Fruit fly (Drosophila melanogaster) whole organism, embryonic: Measurements from ENCODE around the gene Sec24CD.

ENCODE experiments used
- ATbp ChIP-seq: fragments of 200-800 bp; sonication (Bioruptor generic); optimal IDR thresholded peaks from 2 replicates; lab custom pipeline; 2017; ENCODE audit warnings: missing biosample characterization, mild to moderate bottlenecking, missing genetic modification characterization, missing genetic modification reagents
- CG10209 ChIP-seq: fragments of 200-800 bp; sonication (Bioruptor generic); optimal IDR thresholded peaks from 3 replicates; lab custom pipeline; 2017; ENCODE audit warnings: missing biosample characterization, mild to moderate bottlenecking, missing genetic modification characterization, missing genetic modification reagents
- CG10543 ChIP-seq: fragments of 200-800 bp; sonication (Bioruptor generic); optimal IDR thresholded peaks from 3 replicates; lab custom pipeline; 2017; ENCODE audit warnings: missing biosample characterization, mild to moderate bottlenecking, missing genetic modification characterization, moderate library complexity
- CG11247 ChIP-seq: fragments of 200-800 bp; sonication (Bioruptor generic); IDR thresholded peaks from 2 replicates; pipeline ENCODE4 v1.3.6; 2022; ENCODE audit warnings: missing biosample characterization, missing genetic modification characterization
- CG12236 ChIP-seq: fragments of 200-800 bp; sonication (Bioruptor generic); optimal IDR thresholded peaks from 2 replicates; lab custom pipeline; 2016; ENCODE audit warnings: missing biosample characterization, missing genetic modification characterization
- CG12299 ChIP-seq: fragments of 200-800 bp; sonication (Bioruptor generic); optimal IDR thresholded peaks from 2 replicates; lab custom pipeline; 2018; ENCODE audit warnings: missing biosample characterization, mild to moderate bottlenecking, missing genetic modification characterization
- CG13624 ChIP-seq: fragments of 200-800 bp; sonication (Bioruptor generic); optimal IDR thresholded peaks from 2 replicates; lab custom pipeline; 2016; ENCODE audit warnings: missing biosample characterization, missing genetic modification characterization
- CG14050 ChIP-seq: fragments of 200-800 bp; sonication (Bioruptor generic); IDR thresholded peaks from 3 replicates; pipeline ENCODE4 v1.3.6; 2022; ENCODE audit warnings: missing biosample characterization, missing genetic modification characterization
- CG15696 ChIP-seq: fragments of 200-800 bp; sonication (Bioruptor generic); optimal IDR thresholded peaks from 2 replicates; lab custom pipeline; 2019; ENCODE audit warnings: missing biosample characterization, mild to moderate bottlenecking, missing genetic modification characterization, moderate library complexity
- CG16779 ChIP-seq: fragments of 200-800 bp; sonication (Bioruptor generic); IDR thresholded peaks from 2 replicates; pipeline ENCODE4 v1.3.6; 2022; ENCODE audit warnings: missing biosample characterization, missing genetic modification characterization
- CG16815 ChIP-seq: fragments of 200-800 bp; sonication (Bioruptor generic); optimal IDR thresholded peaks from 3 replicates; lab custom pipeline; 2017; ENCODE audit warnings: missing biosample characterization, mild to moderate bottlenecking, missing genetic modification characterization
- CG17186 ChIP-seq: fragments of 200-800 bp; sonication (Bioruptor generic); optimal IDR thresholded peaks from 3 replicates; lab custom pipeline; 2017; ENCODE audit warnings: missing biosample characterization, missing genetic modification reagents, missing genetic modification characterization
- CG17359 ChIP-seq: fragments of 200-800 bp; sonication (Bioruptor generic); optimal IDR thresholded peaks from 3 replicates; lab custom pipeline; 2018; ENCODE audit warnings: missing biosample characterization, mild to moderate bottlenecking, missing genetic modification characterization, moderate library complexity
- CG18619 ChIP-seq: fragments of 200-800 bp; sonication (Bioruptor generic); optimal IDR thresholded peaks from 3 replicates; lab custom pipeline; 2017; ENCODE audit warnings: missing biosample characterization, mild to moderate bottlenecking, missing genetic modification characterization
- CG2678 ChIP-seq: fragments of 200-800 bp; sonication (Bioruptor generic); optimal IDR thresholded peaks from 3 replicates; lab custom pipeline; 2019; ENCODE audit warnings: missing biosample characterization, mild to moderate bottlenecking, missing genetic modification characterization, moderate library complexity
- CG3407 ChIP-seq: fragments of 200-800 bp; sonication (Bioruptor generic); optimal IDR thresholded peaks from 2 replicates; lab custom pipeline; 2018; ENCODE audit warnings: missing biosample characterization, mild to moderate bottlenecking, missing genetic modification characterization
- CG42726 ChIP-seq: fragments of 200-800 bp; sonication (Bioruptor generic); IDR thresholded peaks from 2 replicates; pipeline ENCODE4 v1.3.6; 2022; ENCODE audit warnings: missing biosample characterization, missing genetic modification characterization; ENCODE audit not compliant: partially characterized antibody
- CG4617 ChIP-seq: fragments of 200-800 bp; sonication (Bioruptor generic); optimal IDR thresholded peaks from 3 replicates; lab custom pipeline; 2016; ENCODE audit warnings: missing biosample characterization, missing genetic modification characterization, borderline replicate concordance
- CG4854 ChIP-seq: fragments of 200-800 bp; sonication (Bioruptor generic); optimal IDR thresholded peaks from 2 replicates; lab custom pipeline; 2016; ENCODE audit warnings: missing biosample characterization, missing genetic modification characterization, inconsistent platforms
- CG6175 ChIP-seq: fragments of 200-800 bp; sonication (Bioruptor generic); IDR thresholded peaks from 3 replicates; pipeline ENCODE4 v1.3.6; 2022; ENCODE audit warnings: missing biosample characterization, missing genetic modification characterization
- CG7928 ChIP-seq: fragments of 200-800 bp; sonication (Bioruptor generic); optimal IDR thresholded peaks from 2 replicates; lab custom pipeline; 2017; ENCODE audit warnings: missing biosample characterization, mild to moderate bottlenecking, missing genetic modification characterization
- CG9609 ChIP-seq: fragments of 200-800 bp; sonication (Bioruptor generic); optimal IDR thresholded peaks from 3 replicates; lab custom pipeline; 2016; ENCODE audit warnings: missing biosample characterization, missing genetic modification characterization
- Doc3 ChIP-seq: fragments of 200-800 bp; sonication (Bioruptor generic); IDR thresholded peaks from 3 replicates; pipeline ENCODE4 v1.3.6; 2022; ENCODE audit warnings: missing biosample characterization, missing genetic modification characterization; ENCODE audit not compliant: partially characterized antibody
- Gsc ChIP-seq: fragments of 200-800 bp; sonication (Bioruptor generic); IDR thresholded peaks from 2 replicates; pipeline ENCODE4 v1.3.6; 2022; ENCODE audit warnings: missing biosample characterization, missing genetic modification characterization
- Hr78 ChIP-seq, 2 experiments: fragments of 200-800 bp in 1 of 2; fragments of >200 bp in 1 of 2; sonication (Bioruptor generic) in 1 of 2; optimal IDR thresholded peaks; 2 replicates each; lab custom pipeline; 2017 to 2019; ENCODE audit warnings: missing biosample characterization in 2 of 2, missing genetic modification characterization in 2 of 2, mild to moderate bottlenecking in 1 of 2, moderate library complexity in 1 of 2
- Kr ChIP-seq: fragments of 200-800 bp; sonication (Bioruptor generic); optimal IDR thresholded peaks from 2 replicates; lab custom pipeline; 2017; ENCODE audit warnings: missing biosample characterization, mild to moderate bottlenecking, missing genetic modification characterization
- Lpt ChIP-seq: fragments of >200 bp; optimal IDR thresholded peaks from 2 replicates; lab custom pipeline; 2018; ENCODE audit warnings: missing biosample characterization, missing genetic modification characterization
- Scr ChIP-seq: fragments of 200-800 bp; sonication (Bioruptor generic); IDR thresholded peaks from 2 replicates; pipeline ENCODE4 v1.3.6; 2022; ENCODE audit warnings: missing biosample characterization, missing genetic modification characterization; ENCODE audit not compliant: partially characterized antibody
- Side ChIP-seq: fragments of 200-800 bp; sonication (Bioruptor generic); optimal IDR thresholded peaks from 2 replicates; lab custom pipeline; 2016; ENCODE audit warnings: missing biosample characterization, missing genetic modification characterization
- Usf ChIP-seq: fragments of 200-800 bp; sonication (Bioruptor generic); optimal IDR thresholded peaks from 2 replicates; lab custom pipeline; 2017; ENCODE audit warnings: missing genotype, missing biosample characterization, missing genetic modification characterization
- Xbp1 ChIP-seq: fragments of 200-800 bp; sonication (Bioruptor generic); optimal IDR thresholded peaks from 3 replicates; lab custom pipeline; 2016; ENCODE audit warnings: missing biosample characterization, mild to moderate bottlenecking, missing genetic modification characterization
- ab ChIP-seq: fragments of 200-800 bp; sonication (Bioruptor generic); optimal IDR thresholded peaks from 2 replicates; lab custom pipeline; 2016; ENCODE audit warnings: missing biosample characterization, missing genetic modification characterization
- ac ChIP-seq: fragments of 200-800 bp; sonication (Bioruptor generic); optimal IDR thresholded peaks from 3 replicates; lab custom pipeline; 2017; ENCODE audit warnings: missing biosample characterization, mild to moderate bottlenecking, missing genetic modification characterization
- ase ChIP-seq: fragments of 200-800 bp; sonication (Bioruptor generic); IDR thresholded peaks from 3 replicates; pipeline ENCODE4 v1.3.6; 2022; ENCODE audit warnings: missing biosample characterization, missing genetic modification characterization
- bcd ChIP-seq: fragments of 200-800 bp; sonication (Bioruptor generic); optimal IDR thresholded peaks from 2 replicates; lab custom pipeline; 2017; ENCODE audit warnings: missing biosample characterization, mild to moderate bottlenecking, missing genetic modification characterization
- caup ChIP-seq: fragments of 200-800 bp; sonication (Bioruptor generic); optimal IDR thresholded peaks from 3 replicates; lab custom pipeline; 2017; ENCODE audit warnings: missing biosample characterization, mild to moderate bottlenecking, missing genetic modification characterization, moderate library complexity; ENCODE audit not compliant: severe bottlenecking
- chn ChIP-seq: fragments of 200-800 bp; sonication (Bioruptor generic); optimal IDR thresholded peaks from 2 replicates; lab custom pipeline; 2016; ENCODE audit warnings: missing biosample characterization, missing genetic modification characterization
- cwo ChIP-seq: fragments of 200-800 bp; sonication (Bioruptor generic); optimal IDR thresholded peaks from 3 replicates; lab custom pipeline; 2017; ENCODE audit warnings: missing biosample characterization, missing genetic modification characterization, mild to moderate bottlenecking, moderate library complexity, missing genetic modification reagents
- da ChIP-seq: fragments of 200-800 bp; sonication (Bioruptor generic); optimal IDR thresholded peaks from 2 replicates; lab custom pipeline; 2016; ENCODE audit warnings: missing biosample characterization, missing genetic modification characterization
- danr ChIP-seq: fragments of 200-800 bp; sonication (Bioruptor generic); IDR thresholded peaks from 2 replicates; pipeline ENCODE4 v1.3.6; 2022; ENCODE audit warnings: missing biosample characterization, missing genetic modification characterization
- dm ChIP-seq: fragments of 200-800 bp; sonication (Bioruptor generic); optimal IDR thresholded peaks from 3 replicates; lab custom pipeline; 2016; ENCODE audit warnings: missing biosample characterization, missing genetic modification characterization
- esg ChIP-seq: fragments of 200-800 bp; sonication (Bioruptor generic); conservative IDR thresholded peaks from 2 replicates; pipeline ENCODE4 v1.3.6; 2022; ENCODE audit warnings: missing biosample characterization, missing genetic modification characterization
- eyg ChIP-seq: fragments of 200-800 bp; sonication (Bioruptor generic); optimal IDR thresholded peaks from 3 replicates; lab custom pipeline; 2016; ENCODE audit warnings: missing biosample characterization, missing genetic modification characterization
- fd102C ChIP-seq: fragments of 200-800 bp; sonication (Bioruptor generic); optimal IDR thresholded peaks from 2 replicates; lab custom pipeline; 2018; ENCODE audit warnings: missing biosample characterization, mild to moderate bottlenecking, missing genetic modification characterization, moderate library complexity
- h ChIP-seq: fragments of >200 bp; optimal IDR thresholded peaks from 2 replicates; lab custom pipeline; 2017
- hth ChIP-seq: fragments of >200 bp; optimal IDR thresholded peaks from 2 replicates; lab custom pipeline; 2017; ENCODE audit warnings: inconsistent platforms
- lmd ChIP-seq: fragments of 200-800 bp; sonication (Bioruptor generic); IDR thresholded peaks from 2 replicates; pipeline ENCODE4 v1.3.6; 2022; ENCODE audit warnings: missing biosample characterization, missing genetic modification characterization
- pum ChIP-seq: fragments of 200-800 bp; sonication (Bioruptor generic); optimal IDR thresholded peaks from 2 replicates; lab custom pipeline; 2016; ENCODE audit warnings: missing biosample characterization, missing genetic modification characterization
- rib ChIP-seq: fragments of 200-800 bp; sonication (Bioruptor generic); IDR thresholded peaks from 2 replicates; pipeline ENCODE4 v1.3.6; 2022; ENCODE audit warnings: missing biosample characterization, missing genetic modification characterization
- row ChIP-seq: fragments of 200-800 bp; sonication (Bioruptor generic); IDR thresholded peaks from 3 replicates; pipeline ENCODE4 v1.3.6; 2022; ENCODE audit warnings: missing biosample characterization, missing genetic modification characterization
- stwl ChIP-seq: fragments of 200-800 bp; sonication (Bioruptor generic); optimal IDR thresholded peaks from 3 replicates; lab custom pipeline; 2018; ENCODE audit warnings: missing biosample characterization, mild to moderate bottlenecking, missing genetic modification characterization, moderate library complexity
- trem ChIP-seq: fragments of 200-800 bp; optimal IDR thresholded peaks from 3 replicates; lab custom pipeline; 2019; ENCODE audit warnings: missing biosample characterization, mild to moderate bottlenecking, missing genetic modification characterization, moderate library complexity

Sec24CD gene

dm6 chr2L:2192123-2192601 lies 44.5 kb downstream of the Sec24CD start, which contains the start of gene CG10874 (continued):
- TF ChIP-seq CG4617 (GFP tag; lab: Kevin White, UChicago) (peak; percentile 82), CG3407 (GFP tag; lab: Kevin White, UChicago) (no peak), dm (GFP tag; lab: Kevin White, UChicago) (no peak), CG7928 (GFP tag; lab: Kevin White, UChicago) (no peak), CG17359 (tag; lab: Kevin White, UChicago) (no peak), ac (no peak), CG10209 (GFP tag; lab: Kevin White, UChicago) (no peak), chn (GFP tag; lab: Kevin White, UChicago) (no peak), CG18619 (no peak), CG16815 (GFP tag; lab: Kevin White, UChicago) (no peak), Scr (no peak), hth (lab: Kevin White, UChicago) (no peak), Side (GFP tag; lab: Kevin White, UChicago) (no peak), rib (GFP tag; lab: Robert Waterston, UW) (no peak), CG9609 (GFP tag; lab: Kevin White, UChicago) (no peak), stwl (tag; lab: Kevin White, UChicago) (peak; percentile 56), Hr78 (GFP tag; optimal IDR thresholded peaks at IDR 0.05; lab: Kevin White, UChicago) (no peak), CG14050 (GFP tag; lab: Robert Waterston, UW) (no peak), CG6175 (GFP tag; lab: Robert Waterston, UW) (no peak), da (GFP tag; lab: Kevin White, UChicago) (no peak), Kr (no peak), CG11247 (GFP tag; lab: Robert Waterston, UW) (no peak), CG17186 (GFP tag; lab: Kevin White, UChicago) (peak; percentile 17), Lpt (GFP tag; lab: Kevin White, UChicago) (no peak), Doc3 (GFP tag; lab: Robert Waterston, UW) (no peak), CG4854 (no peak), ATbp (GFP tag; lab: Kevin White, UChicago) (no peak), Gsc (GFP tag; lab: Robert Waterston, UW) (no peak), bcd (GFP tag; lab: Kevin White, UChicago) (no peak), CG15696 (tag; lab: Kevin White, UChicago) (no peak), lmd (GFP tag; lab: Robert Waterston, UW) (no peak), CG16779 (GFP tag; lab: Robert Waterston, UW) (no peak), caup (GFP tag; lab: Kevin White, UChicago) (no peak), Usf (GFP tag; lab: Kevin White, UChicago) (no peak), CG42726 (no peak), CG13624 (GFP tag; lab: Kevin White, UChicago) (no peak), ab (GFP tag; lab: Kevin White, UChicago) (no peak), ase (GFP tag; lab: Robert Waterston, UW) (no peak), Xbp1 (no peak), h (no peak), CG12236 (GFP tag; lab: Kevin White, UChicago) (no peak), eyg (GFP tag; lab: Kevin White, UChicago) (no peak), row (no peak), fd102C (GFP tag; lab: Kevin White, UChicago) (no peak), esg (GFP tag; lab: Robert Waterston, UW) (no peak), trem (tag; lab: Kevin White, UChicago) (peak; percentile 60), danr (GFP tag; lab: Robert Waterston, UW) (no peak), cwo (GFP tag; lab: Kevin White, UChicago) (no peak), CG2678 (tag; lab: Kevin White, UChicago) (no peak), CG12299 (tag; lab: Kevin White, UChicago) (no peak), pum (GFP tag; lab: Kevin White, UChicago) (no peak), CG10543 (GFP tag; lab: Kevin White, UChicago) (peak; percentile 3)
